Worm (Caenorhabditis elegans) whole organism, early embryonic: ENCODE measurements around the gene F43G6.4.
A peak's percentile ranks its signal among the peaks of the same experiment; 100 is the strongest.
"Not testable (repeated sequence)": the region's sequence is repeated elsewhere in the genome, so short reads cannot be mapped to it uniquely, and the experiment has no call there.

ENCODE experiments used
- B0310.2 ChIP-seq: sonication (generic microtip); optimal IDR thresholded peaks from 2 replicates; lab custom pipeline; 2016; ENCODE audit warnings: mild to moderate bottlenecking, missing genetic modification characterization, missing compliant biosample characterization
- ama-1 ChIP-seq: fragments of 150-350 bp; optimal IDR thresholded peaks from 2 replicates; lab custom pipeline; 2014
- ceh-13 ChIP-seq: fragments of 200-800 bp; sonication (Bioruptor generic); optimal IDR thresholded peaks from 2 replicates; lab custom pipeline; 2018; ENCODE audit warnings: mild to moderate bottlenecking, missing genetic modification characterization, missing compliant biosample characterization
- ceh-36 ChIP-seq: sonication (generic microtip); optimal IDR thresholded peaks from 2 replicates; lab custom pipeline; 2016; ENCODE audit warnings: missing genetic modification characterization, inconsistent platforms, missing compliant biosample characterization
- ets-7 ChIP-seq: sonication (generic microtip); optimal IDR thresholded peaks from 2 replicates; lab custom pipeline; 2016; ENCODE audit warnings: missing genotype, missing genetic modification characterization, missing compliant biosample characterization
- flt-1 ChIP-seq: fragments of 200-800 bp; sonication (Bioruptor generic); IDR thresholded peaks from 2 replicates; pipeline ENCODE4 v1.3.6; 2022; ENCODE audit warnings: missing genetic modification characterization, missing compliant biosample characterization
- hmg-4 ChIP-seq: fragments of 200-800 bp; sonication (Bioruptor generic); optimal IDR thresholded peaks from 2 replicates; lab custom pipeline; 2018; ENCODE audit warnings: mild to moderate bottlenecking, missing genetic modification characterization, missing compliant biosample characterization
- hnd-1 ChIP-seq: sonication (generic microtip); optimal IDR thresholded peaks from 2 replicates; lab custom pipeline; 2016; ENCODE audit warnings: missing genetic modification characterization, missing compliant biosample characterization
- scrt-1 ChIP-seq: fragments of 200-800 bp; sonication (Bioruptor generic); IDR thresholded peaks from 2 replicates; pipeline ENCODE4 v1.3.6; 2022; ENCODE audit warnings: missing genetic modification characterization, missing compliant biosample characterization
- sea-1 ChIP-seq: fragments of 200-800 bp; sonication (Bioruptor generic); conservative IDR thresholded peaks from 2 replicates; pipeline ENCODE4 v1.3.6; 2022; ENCODE audit warnings: missing genetic modification characterization, missing compliant biosample characterization
- tbx-37 ChIP-seq: fragments of 200-800 bp; sonication (Bioruptor generic); conservative IDR thresholded peaks from 2 replicates; pipeline ENCODE4 v1.3.6; 2022; ENCODE audit warnings: missing genetic modification reagents, missing genetic modification characterization, missing compliant biosample characterization
- tra-4 ChIP-seq: sonication (generic microtip); optimal IDR thresholded peaks from 2 replicates; lab custom pipeline; 2017; ENCODE audit warnings: missing genetic modification characterization, missing compliant biosample characterization

DNA sequence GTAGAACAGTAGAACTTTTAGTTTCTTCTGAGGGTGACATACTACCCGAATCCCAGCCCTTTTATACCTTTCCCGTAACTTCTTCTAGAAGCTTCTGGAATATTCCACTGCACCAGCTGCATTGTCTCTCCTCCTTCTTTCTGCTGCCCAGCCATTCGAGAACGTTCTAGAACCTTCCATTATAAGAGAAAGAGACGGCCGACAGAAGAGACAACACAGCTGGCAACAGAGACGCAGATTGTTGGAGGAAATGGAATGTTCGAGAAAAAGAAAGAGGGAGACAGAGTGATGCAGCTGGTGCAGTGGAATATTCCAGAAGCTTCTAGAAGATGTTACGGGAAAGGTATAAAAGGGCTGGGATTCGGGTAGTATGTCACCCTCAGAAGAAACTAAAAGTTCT lies 31.3 kb upstream of the F43G6.4 start, which contains the start of the genes F44E5.4 and F44E5.5:
- peak; percentile 87 for TF ChIP-seq sea-1 (GFP tag; lab: Robert Waterston, UW)
- not testable (repeated sequence) for TF ChIP-seq ama-1; ets-7; ceh-13 (GFP tag; lab: Kevin White, UChicago)
- TF ChIP-seq tra-4 (tag; lab: Kevin White, UChicago): peak; percentile 47
- peak; percentile 34 for TF ChIP-seq hmg-4
- TF ChIP-seq scrt-1 (GFP tag; lab: Robert Waterston, UW): peak; percentile 81
- TF ChIP-seq hnd-1 (tag; lab: Kevin White, UChicago): peak; percentile 60
- TF ChIP-seq B0310.2 (tag; lab: Kevin White, UChicago): peak; percentile 76
- TF ChIP-seq tbx-37 (GFP tag; lab: Robert Waterston, UW): peak; percentile 71
- peak; percentile 42 for TF ChIP-seq ceh-36 (tag; lab: Kevin White, UChicago)
- TF ChIP-seq flt-1 (GFP tag; lab: Robert Waterston, UW): peak; percentile 82; the same call in 1 of the 2 replicates
